Fruit fly (Drosophila melanogaster) whole organism: ENCODE data around the gene RhoGAP92B.

Source experiments
- CG8478 ChIP-seq: fragments of >200 bp; optimal IDR thresholded peaks from 2 replicates; lab custom pipeline; 2018; ENCODE audit warnings: inconsistent platforms
- Dll ChIP-seq: fragments of >200 bp; optimal IDR thresholded peaks from 2 replicates; lab custom pipeline; 2017
- EcR ChIP-seq, 2 experiments: fragments of >200 bp; optimal IDR thresholded peaks; 2 replicates each; lab custom pipeline; 2017; ENCODE audit warnings: missing biosample characterization in 2 of 2, missing genetic modification characterization in 2 of 2, missing genetic modification reagents in 2 of 2
- pan ChIP-seq: fragments of >200 bp; optimal IDR thresholded peaks from 2 replicates; lab custom pipeline; 2017
- psq ChIP-seq: fragments of >200 bp; optimal IDR thresholded peaks from 2 replicates; lab custom pipeline; 2017
- usp ChIP-seq: fragments of >200 bp; optimal IDR thresholded peaks from 2 replicates; lab custom pipeline; 2017; ENCODE audit warnings: missing biosample characterization, missing genetic modification characterization, mixed read lengths

dm6 chr3R:19911030-19911429 is 6.1 kb downstream of the RhoGAP92B start:
- TF ChIP-seq pan (lab: Kevin White, UChicago) (no peak), usp (no peak), CG8478 (lab: Kevin White, UChicago) (no peak), Dll (no peak), EcR (GFP tag; optimal IDR thresholded peaks at IDR 0.05; lab: Kevin White, UChicago) (no peak), psq (lab: Kevin White, UChicago) (no peak)
